Fruit fly (Drosophila melanogaster): Measurements from ENCODE around the gene CG42564.

CG42564 gene

DNA sequence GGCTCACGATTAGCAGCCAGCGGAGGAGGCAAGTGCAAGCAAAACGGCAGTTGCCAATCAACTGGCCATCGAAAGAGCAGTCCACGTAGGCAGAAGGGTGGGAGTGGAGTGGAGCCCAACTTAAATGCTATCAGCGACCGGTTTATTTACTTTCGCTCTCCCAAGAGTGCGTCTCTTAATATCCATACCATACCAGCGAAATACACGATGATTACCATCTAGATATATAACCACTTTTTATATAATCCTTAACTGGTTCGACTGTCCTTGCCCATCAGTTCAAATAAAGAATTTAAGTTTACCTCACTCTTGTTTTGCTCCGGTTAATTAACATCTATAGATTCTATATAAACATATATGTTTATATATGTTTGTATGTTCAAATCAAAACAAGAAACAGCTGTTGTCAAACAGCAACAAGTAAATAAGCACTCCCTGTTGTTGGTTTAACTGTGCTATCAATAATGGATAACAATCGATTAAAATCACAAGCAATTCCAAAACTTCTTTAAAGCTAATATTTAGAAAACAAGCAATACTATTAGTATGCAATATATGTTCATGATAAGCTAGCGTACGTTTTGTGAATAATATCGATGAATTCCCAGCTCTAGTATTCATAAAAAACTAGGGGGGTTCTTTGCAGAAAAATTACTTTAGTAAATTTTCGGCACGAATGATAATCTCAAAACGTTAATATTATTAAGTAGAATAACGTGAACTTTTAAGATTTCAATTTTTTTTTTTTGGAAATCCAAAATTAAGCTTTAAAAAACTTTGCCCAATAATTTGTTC is 566 bp upstream of the CG42564 start (continued):
- TF ChIP-seq Mes4 (GFP tag; optimal IDR thresholded peaks at IDR 0.05) (peak; percentile 27), fd102C (GFP tag; optimal IDR thresholded peaks at IDR 0.05) (no peak), ftz-f1 (GFP tag; optimal IDR thresholded peaks at IDR 0.05) (no peak), ssp (GFP tag; IDR thresholded peaks at IDR 0.05) (no peak), CG2202 (tag; optimal IDR thresholded peaks at IDR 0.05) (peak; percentile 22), CG30403 (GFP tag; optimal IDR thresholded peaks at IDR 0.05) (peak; percentile 48), Fer2 (tag; optimal IDR thresholded peaks at IDR 0.05) (peak; percentile 3), nom (GFP tag; optimal IDR thresholded peaks at IDR 0.05) (peak; percentile 47), wor (GFP tag; IDR thresholded peaks at IDR 0.05) (no peak), CG3838 (GFP tag; optimal IDR thresholded peaks at IDR 0.05) (peak; percentile 56), inv (GFP tag; IDR thresholded peaks at IDR 0.05; ENCODE audit: partially characterized antibody) (no peak), ac (GFP tag; optimal IDR thresholded peaks at IDR 0.05) (no peak), CG13123 (GFP tag; optimal IDR thresholded peaks at IDR 0.05) (peak; percentile 42), tna (GFP tag; IDR thresholded peaks at IDR 0.05; ENCODE audit: partially characterized antibody) (no peak), hth (optimal IDR thresholded peaks at IDR 0.05) (no peak), CG8478 (optimal IDR thresholded peaks at IDR 0.05) (no peak), CG2120 (GFP tag; optimal IDR thresholded peaks at IDR 0.05) (peak; percentile 59), Eip74EF (GFP tag; optimal IDR thresholded peaks at IDR 0.05) (peak in 1 of 2 experiments; percentile 35), CG2199 (GFP tag; IDR thresholded peaks at IDR 0.05) (no peak), CG9797 (GFP tag; optimal IDR thresholded peaks at IDR 0.05) (no peak), gcm2 (GFP tag; optimal IDR thresholded peaks at IDR 0.05) (peak; percentile 21), onecut (GFP tag; IDR thresholded peaks at IDR 0.05) (no peak), C15 (GFP tag; IDR thresholded peaks at IDR 0.05) (peak; percentile 55; the same call in 1 of the 3 replicates), cwo (GFP tag; optimal IDR thresholded peaks at IDR 0.05) (peak; percentile 25), D19A (tag; optimal IDR thresholded peaks at IDR 0.05) (peak; percentile 11), CG3847 (GFP tag; IDR thresholded peaks at IDR 0.05) (peak; percentile 8; the same call in 1 of the 2 replicates), dmrt11E (tag; optimal IDR thresholded peaks at IDR 0.05) (no peak), dimm (GFP tag; IDR thresholded peaks at IDR 0.05) (no peak), CG7963 (GFP tag; IDR thresholded peaks at IDR 0.05; ENCODE audit: partially characterized antibody) (no peak), HLH4C (GFP tag; IDR thresholded peaks at IDR 0.05; ENCODE audit: partially characterized antibody) (no peak), esg (GFP tag; conservative IDR thresholded peaks at IDR 0.05) (no peak), Rfx (GFP tag; IDR thresholded peaks at IDR 0.05) (peak; percentile 77), Doc3 (GFP tag; IDR thresholded peaks at IDR 0.05; ENCODE audit: partially characterized antibody) (peak; percentile 26; the same call in 2 of the 3 replicates), NFAT (GFP tag; IDR thresholded peaks at IDR 0.05) (no peak; the same call in 1 of the 2 replicates), MESR4 (GFP tag; optimal IDR thresholded peaks at IDR 0.05) (peak; percentile 12), lilli (GFP tag; optimal IDR thresholded peaks at IDR 0.05) (peak; percentile 52), CG6791 (GFP tag; IDR thresholded peaks at IDR 0.05; ENCODE audit: partially characterized antibody) (no peak), rib (GFP tag; IDR thresholded peaks at IDR 0.05) (no peak), abd-A (tag; optimal IDR thresholded peaks at IDR 0.05) (no peak), chm (GFP tag; IDR thresholded peaks at IDR 0.05) (no peak), repo (GFP tag; optimal IDR thresholded peaks at IDR 0.05) (no peak), Nf-YA (GFP tag; IDR thresholded peaks at IDR 0.05) (no peak), CG16815 (GFP tag; optimal IDR thresholded peaks at IDR 0.05) (no peak), CG10979 (tag; optimal IDR thresholded peaks at IDR 0.05) (peak; percentile 3), Pdp1 (GFP tag; optimal IDR thresholded peaks at IDR 0.05) (peak in 1 of 2 experiments; percentile 27), chif (GFP tag; optimal IDR thresholded peaks at IDR 0.05) (no peak), Xbp1 (GFP tag; optimal IDR thresholded peaks at IDR 0.05) (peak; percentile 30), CG11093 (GFP tag; IDR thresholded peaks at IDR 0.05) (no peak), CG2889 (GFP tag; IDR thresholded peaks at IDR 0.05) (0 out of 3 replicates have a peak, but pooled peaks have one; percentile 18)

Data from whole organism, embryonic.